Worm (Caenorhabditis elegans): Measurements from ENCODE around the gene Y82E9BL.18.

Y82E9BL.18 gene

ce11 chrIII:1307333-1307732 is 19.3 kb upstream of the Y82E9BL.18 start:
- no peak for TF ChIP-seq alr-1 (tag; optimal IDR thresholded peaks at IDR 0.05)

DNA sequence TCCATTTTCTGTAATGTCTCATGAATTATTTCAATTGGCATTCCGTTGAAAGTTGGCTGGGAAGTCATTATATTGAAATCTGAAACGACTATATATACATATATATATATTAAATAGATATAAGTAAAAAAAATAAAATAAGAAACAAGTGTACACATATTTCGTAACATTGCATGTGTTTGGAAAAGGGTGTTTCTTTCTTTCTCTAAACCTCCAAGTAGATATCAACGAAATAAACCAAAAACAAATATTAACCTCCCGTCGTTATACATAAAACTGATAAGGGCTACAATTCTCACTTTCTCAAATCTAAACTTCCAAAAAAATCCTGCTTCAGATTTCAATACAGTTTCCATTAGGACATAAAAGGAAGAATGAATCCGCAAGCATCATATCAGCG is 18.4 kb upstream of the Y82E9BL.18 start, which contains the start of gene fbxa-79:
Gene fbxa-79 (minus strand): TSS at position 86 of the 400 bp plus-strand sequence.
- TF ChIP-seq R02D3.7 (tag; optimal IDR thresholded peaks at IDR 0.05), result no peak
- TF ChIP-seq nhr-129 (tag; optimal IDR thresholded peaks at IDR 0.05), result peak; percentile 80
- TF ChIP-seq ama-1 (optimal IDR thresholded peaks at IDR 0.05), result no peak
- TF ChIP-seq sma-9 (GFP tag; optimal IDR thresholded peaks at IDR 0.05), result peak; percentile 13
- TF ChIP-seq sma-9 (tag; optimal IDR thresholded peaks at IDR 0.05), result no peak
- no peak for TF ChIP-seq egl-27 (tag; optimal IDR thresholded peaks at IDR 0.05)
- TF ChIP-seq unc-55 (GFP tag; optimal IDR thresholded peaks at IDR 0.05), result peak; percentile 13
- TF ChIP-seq fos-1 (tag; optimal IDR thresholded peaks at IDR 0.05), result peak; percentile 66

DNA sequence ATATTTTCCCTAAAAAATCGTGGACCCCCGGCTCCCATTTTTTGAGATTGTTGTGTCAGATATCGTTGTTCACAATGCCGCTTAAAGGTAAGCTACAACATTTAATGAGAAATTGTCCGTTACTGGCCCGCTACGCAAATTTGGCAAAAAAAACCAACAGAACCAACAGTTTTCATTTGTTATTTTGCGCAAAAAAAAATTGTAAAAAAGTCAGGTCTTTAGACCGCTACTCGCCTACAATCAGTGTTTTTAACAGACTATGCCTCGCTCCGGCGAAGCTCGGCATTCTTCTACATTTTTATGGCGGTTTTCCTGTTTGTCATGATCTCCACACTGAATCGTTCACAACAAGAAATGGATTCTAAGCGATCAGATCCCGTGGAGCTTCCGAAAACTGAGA is 17.7 kb upstream of the Y82E9BL.18 start, which contains the start of gene Y82E9BL.12:
Gene Y82E9BL.12 (plus strand): TSS at position 301 of the 400 bp plus-strand sequence.
- TF ChIP-seq alr-1 (tag; optimal IDR thresholded peaks at IDR 0.05), result no peak
- TF ChIP-seq Y55F3AM.14 (GFP tag; optimal IDR thresholded peaks at IDR 0.05), result no peak
- no peak for TF ChIP-seq nhr-77 (tag; optimal IDR thresholded peaks at IDR 0.05)
- no peak for TF ChIP-seq dmd-4 (tag; optimal IDR thresholded peaks at IDR 0.05)
- no peak for TF ChIP-seq lin-11 (tag; optimal IDR thresholded peaks at IDR 0.05)
- TF ChIP-seq gmeb-1 (tag; optimal IDR thresholded peaks at IDR 0.05), result no peak
- no peak for TF ChIP-seq unc-39 (tag; optimal IDR thresholded peaks at IDR 0.05)
- no peak for TF ChIP-seq sma-9 (GFP tag; optimal IDR thresholded peaks at IDR 0.05)
- TF ChIP-seq sma-9 (tag; optimal IDR thresholded peaks at IDR 0.05), result no peak
- no peak for TF ChIP-seq ztf-11 (tag; optimal IDR thresholded peaks at IDR 0.05)
- no peak for TF ChIP-seq nhr-11 (tag; optimal IDR thresholded peaks at IDR 0.05)
- no peak for TF ChIP-seq nhr-25 (tag; optimal IDR thresholded peaks at IDR 0.05)
- TF ChIP-seq unc-62 (GFP tag; optimal IDR thresholded peaks at IDR 0.05), result no peak
- TF ChIP-seq ZK546.5 (tag; optimal IDR thresholded peaks at IDR 0.05), result no peak
- TF ChIP-seq fos-1 (tag; optimal IDR thresholded peaks at IDR 0.05), result no peak
- no peak for TF ChIP-seq mdl-1 (tag; optimal IDR thresholded peaks at IDR 0.05)
- TF ChIP-seq zag-1 (tag; optimal IDR thresholded peaks at IDR 0.05), result no peak
- no peak for TF ChIP-seq snpc-4 (tag; optimal IDR thresholded peaks at IDR 0.05)
- no peak for TF ChIP-seq elt-1 (tag; optimal IDR thresholded peaks at IDR 0.05)

DNA sequence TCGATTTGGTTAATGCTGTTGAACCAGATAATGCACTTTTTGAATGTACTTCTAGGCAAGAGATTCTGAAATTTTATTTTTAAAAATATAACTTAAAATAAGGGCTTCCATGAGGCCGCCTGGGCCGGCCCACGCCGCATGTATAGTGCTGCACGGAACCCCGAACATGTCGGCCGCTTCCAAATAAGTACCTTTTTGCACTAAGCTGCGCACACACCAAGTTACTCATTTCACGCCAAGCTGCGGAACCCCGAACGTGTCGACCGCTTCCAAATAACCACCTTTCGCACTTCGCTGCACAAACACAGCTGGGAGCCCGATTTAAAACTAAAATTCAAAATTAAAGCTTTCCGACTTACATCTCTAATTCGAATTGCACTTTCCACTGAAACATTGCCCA is 15.2 kb upstream of the Y82E9BL.18 start:
- TF ChIP-seq C34F6.9 (tag; optimal IDR thresholded peaks at IDR 0.05) (no peak), blmp-1 (tag; optimal IDR thresholded peaks at IDR 0.05; ENCODE audit: insufficient read depth) (no peak), lin-39 (tag; optimal IDR thresholded peaks at IDR 0.05) (no peak), alr-1 (tag; optimal IDR thresholded peaks at IDR 0.05) (no peak), unc-55 (GFP tag; optimal IDR thresholded peaks at IDR 0.05) (no peak), nhr-6 (tag; optimal IDR thresholded peaks at IDR 0.05) (no peak), nhr-10 (tag; optimal IDR thresholded peaks at IDR 0.05) (no peak), mab-5 (tag; optimal IDR thresholded peaks at IDR 0.05) (no peak), crh-2 (tag; optimal IDR thresholded peaks at IDR 0.05) (no peak), egl-27 (tag; optimal IDR thresholded peaks at IDR 0.05) (no peak), ztf-11 (tag; optimal IDR thresholded peaks at IDR 0.05) (no peak), ztf-4 (tag; optimal IDR thresholded peaks at IDR 0.05) (no peak), nhr-129 (tag; optimal IDR thresholded peaks at IDR 0.05) (no peak), elt-3 (tag; optimal IDR thresholded peaks at IDR 0.05) (no peak), ama-1 (optimal IDR thresholded peaks at IDR 0.05) (no peak), lsy-2 (tag; optimal IDR thresholded peaks at IDR 0.05) (no peak)

- TF ChIP-seq ztf-11 (tag; optimal IDR thresholded peaks at IDR 0.05), result no peak
- TF ChIP-seq mbf-1 (tag; optimal IDR thresholded peaks at IDR 0.05), result no peak
- no peak for TF ChIP-seq C34F6.9 (tag; optimal IDR thresholded peaks at IDR 0.05)
- no peak for TF ChIP-seq mab-5 (tag; optimal IDR thresholded peaks at IDR 0.05)
- no peak for TF ChIP-seq egl-27 (tag; optimal IDR thresholded peaks at IDR 0.05)
These were observed 12.3 kb upstream of the Y82E9BL.18 start for ce11 chrIII:1314283-1314682.

Measured in whole organism, L2 larva.